Fruit fly (Drosophila melanogaster) whole organism, wandering third instar larva: ENCODE measurements around the gene nullo.
A peak's percentile ranks its signal among the peaks of the same experiment; 100 is the strongest.

ENCODE experiments used
- CG32264 ChIP-seq: fragments of 200-800 bp; sonication (Bioruptor generic); optimal IDR thresholded peaks from 2 replicates; lab custom pipeline; 2016; ENCODE audit warnings: missing biosample characterization, missing genetic modification characterization
- CG9705 ChIP-seq: fragments of 200-800 bp; sonication (Bioruptor generic); optimal IDR thresholded peaks from 2 replicates; lab custom pipeline; 2018; ENCODE audit warnings: missing biosample characterization, mild to moderate bottlenecking, missing genetic modification characterization
- CrebA ChIP-seq: fragments of 200-800 bp; sonication (Bioruptor generic); optimal IDR thresholded peaks from 2 replicates; lab custom pipeline; 2016; ENCODE audit warnings: missing biosample characterization, mild to moderate bottlenecking, missing genetic modification characterization, borderline replicate concordance
- Dif ChIP-seq: fragments of 200-275, 200-300 bp; sonication (Bioruptor generic); optimal IDR thresholded peaks from 2 replicates; lab custom pipeline; 2018; ENCODE audit warnings: missing biosample characterization, missing genetic modification characterization; ENCODE audit not compliant: partially characterized antibody
- HLH106 ChIP-seq: fragments of 200-800 bp; optimal IDR thresholded peaks from 3 replicates; lab custom pipeline; 2019; ENCODE audit warnings: missing biosample characterization, mild to moderate bottlenecking, missing genetic modification characterization, moderate library complexity
- Hnf4 ChIP-seq: fragments of 200-800 bp; sonication (Bioruptor generic); optimal IDR thresholded peaks from 2 replicates; lab custom pipeline; 2016; ENCODE audit warnings: missing biosample characterization, mild to moderate bottlenecking, missing genetic modification characterization
- Hr78 ChIP-seq: fragments of >200 bp; optimal IDR thresholded peaks from 2 replicates; lab custom pipeline; 2017; ENCODE audit warnings: missing biosample characterization, missing genetic modification characterization
- Hr83 ChIP-seq: fragments of 200-300 bp; sonication (Bioruptor generic); optimal IDR thresholded peaks from 2 replicates; lab custom pipeline; 2016; ENCODE audit warnings: missing biosample characterization, mild to moderate bottlenecking, missing genetic modification characterization, moderate library complexity; ENCODE audit not compliant: poor library complexity, severe bottlenecking
- Jra ChIP-seq: sonication (Bioruptor generic); optimal IDR thresholded peaks from 2 replicates; lab custom pipeline; 2016; ENCODE audit warnings: missing biosample characterization, missing genetic modification characterization
- Mio ChIP-seq: sonication (Bioruptor generic); optimal IDR thresholded peaks from 2 replicates; lab custom pipeline; 2016; ENCODE audit warnings: missing biosample characterization, missing genetic modification characterization
- Myc ChIP-seq: fragments of >200 bp; optimal IDR thresholded peaks from 2 replicates; lab custom pipeline; 2017
- OdsH ChIP-seq: fragments of 200-800 bp; sonication (Bioruptor generic); optimal IDR thresholded peaks from 2 replicates; lab custom pipeline; 2016; ENCODE audit warnings: missing biosample characterization, mild to moderate bottlenecking, missing genetic modification characterization
- Rel ChIP-seq, 2 experiments: fragments of 200-800 bp; sonication (Bioruptor generic) in 1 of 2; optimal IDR thresholded peaks; 2 replicates in 1 of 2; 3 replicates in 1 of 2; lab custom pipeline; 2016 to 2019; ENCODE audit warnings: mild to moderate bottlenecking in 2 of 2, missing biosample characterization in 2 of 2, missing genetic modification characterization in 2 of 2, moderate library complexity in 1 of 2
- Sp1 ChIP-seq: fragments of 200-800 bp; sonication (Bioruptor generic); optimal IDR thresholded peaks from 3 replicates; lab custom pipeline; 2019; ENCODE audit warnings: missing biosample characterization, mild to moderate bottlenecking, missing genetic modification characterization, moderate library complexity
- Vsx2 ChIP-seq: fragments of 200-300, 225-300 bp; sonication (Bioruptor generic); optimal IDR thresholded peaks from 2 replicates; lab custom pipeline; 2018; ENCODE audit warnings: missing biosample characterization, missing genetic modification characterization; ENCODE audit not compliant: partially characterized antibody
- br ChIP-seq: fragments of 200-800 bp; sonication (Bioruptor generic); optimal IDR thresholded peaks from 2 replicates; lab custom pipeline; 2016; ENCODE audit warnings: missing biosample characterization, missing genetic modification characterization
- brk ChIP-seq: fragments of 200-800 bp; sonication (Bioruptor generic); optimal IDR thresholded peaks from 2 replicates; lab custom pipeline; 2016; ENCODE audit warnings: missing biosample characterization, mild to moderate bottlenecking, missing genetic modification characterization
- dl ChIP-seq, 2 experiments: fragments of 175-275, 200-275 bp in 1 of 2; fragments of 200-275 bp in 1 of 2; sonication (Bioruptor generic); optimal IDR thresholded peaks; lab custom pipeline; 2018; ENCODE audit warnings: mild to moderate bottlenecking in 2 of 2, missing biosample characterization in 2 of 2, missing genetic modification characterization in 2 of 2, moderate library complexity in 2 of 2; ENCODE audit not compliant: partially characterized antibody in 2 of 2, insufficient read depth in 1 of 2
- dmrt93B ChIP-seq: fragments of 200-800 bp; sonication (Bioruptor generic); optimal IDR thresholded peaks from 2 replicates; lab custom pipeline; 2018; ENCODE audit warnings: missing biosample characterization, mild to moderate bottlenecking, missing genetic modification characterization
- dsf ChIP-seq: sonication (Bioruptor generic); optimal IDR thresholded peaks from 2 replicates; lab custom pipeline; 2016; ENCODE audit warnings: missing biosample characterization, missing genetic modification characterization, borderline replicate concordance
- ey ChIP-seq: fragments of 200-800 bp; sonication (Bioruptor generic); optimal IDR thresholded peaks from 2 replicates; lab custom pipeline; 2016; ENCODE audit warnings: missing biosample characterization, missing genetic modification characterization
- foxo ChIP-seq, 2 experiments: fragments of 200-800 bp; sonication (Bioruptor generic); optimal IDR thresholded peaks; 2 replicates in 1 of 2; 3 replicates in 1 of 2; lab custom pipeline; 2016 to 2017; ENCODE audit warnings: missing biosample characterization in 2 of 2, missing genetic modification characterization in 2 of 2
- fru ChIP-seq: fragments of 200-800 bp; sonication (Bioruptor generic); optimal IDR thresholded peaks from 3 replicates; lab custom pipeline; 2016; ENCODE audit warnings: missing biosample characterization, mild to moderate bottlenecking, missing genetic modification characterization
- h ChIP-seq: fragments of 200-800 bp; sonication (Bioruptor generic); optimal IDR thresholded peaks from 3 replicates; lab custom pipeline; 2016; ENCODE audit warnings: missing biosample characterization, mild to moderate bottlenecking, missing genetic modification characterization
- jim ChIP-seq: fragments of 175-275, 200-325 bp; sonication (Bioruptor generic); optimal IDR thresholded peaks from 2 replicates; lab custom pipeline; 2016; ENCODE audit warnings: missing biosample characterization, mild to moderate bottlenecking, missing genetic modification characterization
- lola ChIP-seq: fragments of >200 bp; optimal IDR thresholded peaks from 2 replicates; lab custom pipeline; 2017; ENCODE audit warnings: missing biosample characterization, missing genetic modification characterization
- pan ChIP-seq: fragments of >200 bp; optimal IDR thresholded peaks from 2 replicates; lab custom pipeline; 2017
- psq ChIP-seq: fragments of 200-800 bp; sonication (Bioruptor generic); optimal IDR thresholded peaks from 3 replicates; lab custom pipeline; 2017; ENCODE audit warnings: missing biosample characterization, mild to moderate bottlenecking, missing genetic modification characterization, moderate library complexity
- rgr ChIP-seq: fragments of 200-800 bp; sonication (Bioruptor generic); optimal IDR thresholded peaks from 3 replicates; lab custom pipeline; 2016; ENCODE audit warnings: missing biosample characterization, mild to moderate bottlenecking, missing genetic modification characterization
- sage ChIP-seq: fragments of 200-800 bp; sonication (Bioruptor generic); optimal IDR thresholded peaks from 2 replicates; lab custom pipeline; 2016; ENCODE audit warnings: missing biosample characterization, mild to moderate bottlenecking, missing genetic modification characterization
- sv ChIP-seq: fragments of 200-800 bp; sonication (Bioruptor generic); optimal IDR thresholded peaks from 3 replicates; lab custom pipeline; 2016; ENCODE audit warnings: missing biosample characterization, missing genetic modification characterization
- tai ChIP-seq: sonication (Bioruptor generic); optimal IDR thresholded peaks from 2 replicates; lab custom pipeline; 2016; ENCODE audit warnings: missing biosample characterization, missing genetic modification characterization
- usp ChIP-seq: fragments of >200 bp; optimal IDR thresholded peaks from 2 replicates; lab custom pipeline; 2017; ENCODE audit warnings: missing biosample characterization, missing genetic modification characterization
- woc ChIP-seq: sonication (Bioruptor generic); optimal IDR thresholded peaks from 2 replicates; lab custom pipeline; 2016; ENCODE audit warnings: missing biosample characterization, mild to moderate bottlenecking, missing genetic modification characterization

The nullo gene

dm6 chrX:7095912-7096494, 46.7 kb downstream of the nullo start:
- TF ChIP-seq dl (GFP tag; optimal IDR thresholded peaks at IDR 0.05; lab: Kevin White, UChicago; ENCODE audit: insufficient read depth in 1 of 2, partially characterized antibody in 2 of 2) (no peak), Myc (lab: Kevin White, UChicago) (no peak), ey (GFP tag; lab: Kevin White, UChicago) (no peak), CG9705 (no peak), pan (lab: Kevin White, UChicago) (no peak), dsf (GFP tag; lab: Kevin White, UChicago) (no peak)

- no peak for TF ChIP-seq tai (GFP tag; lab: Kevin White, UChicago)
- no peak for TF ChIP-seq Mio (GFP tag; lab: Kevin White, UChicago)
- peak in 1 of 2 experiments; percentile 82 for TF ChIP-seq foxo (GFP tag; optimal IDR thresholded peaks at IDR 0.05; lab: Kevin White, UChicago)
- TF ChIP-seq OdsH (GFP tag; lab: Kevin White, UChicago) = peak; percentile 73
- peak; percentile 81 for TF ChIP-seq fru (GFP tag; lab: Kevin White, UChicago)
- TF ChIP-seq CG32264 (GFP tag; lab: Kevin White, UChicago) = peak; percentile 18
- TF ChIP-seq br = peak; percentile 86
- no peak for TF ChIP-seq lola (GFP tag; lab: Kevin White, UChicago)
- no peak for TF ChIP-seq dl (GFP tag; optimal IDR thresholded peaks at IDR 0.05; lab: Kevin White, UChicago; ENCODE audit: insufficient read depth in 1 of 2, partially characterized antibody in 2 of 2)
- TF ChIP-seq HLH106 (tag; lab: Kevin White, UChicago) = peak; percentile 86
- no peak for TF ChIP-seq Vsx2 (GFP tag; lab: Kevin White, UChicago)
- peak; percentile 77 for TF ChIP-seq psq (GFP tag; lab: Kevin White, UChicago)
- TF ChIP-seq brk (GFP tag; lab: Kevin White, UChicago) = no peak
- TF ChIP-seq Dif (GFP tag; lab: Kevin White, UChicago) = no peak
- TF ChIP-seq dmrt93B (GFP tag; lab: Kevin White, UChicago) = peak; percentile 70
- no peak for TF ChIP-seq Rel (GFP tag; optimal IDR thresholded peaks at IDR 0.05; lab: Kevin White, UChicago)
- peak; percentile 46 for TF ChIP-seq Rel (tag; optimal IDR thresholded peaks at IDR 0.05; lab: Kevin White, UChicago)
- no peak for TF ChIP-seq sage (GFP tag; lab: Kevin White, UChicago)
- no peak for TF ChIP-seq Jra (GFP tag; lab: Kevin White, UChicago)
- TF ChIP-seq Hr83 (GFP tag; lab: Kevin White, UChicago) = no peak
- TF ChIP-seq usp = no peak
- TF ChIP-seq Myc (lab: Kevin White, UChicago) = no peak
- peak; percentile 83 for TF ChIP-seq ey (GFP tag; lab: Kevin White, UChicago)
- TF ChIP-seq woc (GFP tag; lab: Kevin White, UChicago) = peak; percentile 78
- TF ChIP-seq sv (GFP tag; lab: Kevin White, UChicago) = peak; percentile 74
- TF ChIP-seq dsf (GFP tag; lab: Kevin White, UChicago) = no peak
- peak; percentile 64 for TF ChIP-seq CG9705
- TF ChIP-seq Hnf4 (GFP tag; lab: Kevin White, UChicago) = peak; percentile 29
- TF ChIP-seq Sp1 (GFP tag; lab: Kevin White, UChicago) = peak; percentile 84
- TF ChIP-seq rgr = peak; percentile 68
- TF ChIP-seq h (GFP tag; lab: Kevin White, UChicago) = peak; percentile 76
These were observed 47.3 kb downstream of the nullo start for dm6 chrX:7096495-7096995.

- TF ChIP-seq sage (GFP tag; lab: Kevin White, UChicago) = peak; percentile 32
- no peak for TF ChIP-seq usp
- no peak for TF ChIP-seq CrebA (GFP tag; lab: Kevin White, UChicago)
- TF ChIP-seq dl (GFP tag; optimal IDR thresholded peaks at IDR 0.05; lab: Kevin White, UChicago; ENCODE audit: insufficient read depth in 1 of 2, partially characterized antibody in 2 of 2) = peak in 1 of 2 experiments; percentile 46
- TF ChIP-seq Jra (GFP tag; lab: Kevin White, UChicago) = no peak
- TF ChIP-seq jim = no peak
- no peak for TF ChIP-seq Mio (GFP tag; lab: Kevin White, UChicago)
- TF ChIP-seq ey (GFP tag; lab: Kevin White, UChicago) = no peak
- no peak for TF ChIP-seq woc (GFP tag; lab: Kevin White, UChicago)
- TF ChIP-seq CG32264 (GFP tag; lab: Kevin White, UChicago) = no peak
- TF ChIP-seq Dif (GFP tag; lab: Kevin White, UChicago) = peak; percentile 21
- TF ChIP-seq Hr83 (GFP tag; lab: Kevin White, UChicago) = peak; percentile 28
- no peak for TF ChIP-seq Hr78 (GFP tag; lab: Kevin White, UChicago)
- peak; percentile 44 for TF ChIP-seq brk (GFP tag; lab: Kevin White, UChicago)
- TF ChIP-seq Myc (lab: Kevin White, UChicago) = no peak
- no peak for TF ChIP-seq OdsH (GFP tag; lab: Kevin White, UChicago)
- TF ChIP-seq h (GFP tag; lab: Kevin White, UChicago) = no peak
- TF ChIP-seq sv (GFP tag; lab: Kevin White, UChicago) = no peak
- no peak for TF ChIP-seq Rel (GFP tag; optimal IDR thresholded peaks at IDR 0.05; lab: Kevin White, UChicago)
- TF ChIP-seq Rel (tag; optimal IDR thresholded peaks at IDR 0.05; lab: Kevin White, UChicago) = no peak
- TF ChIP-seq fru (GFP tag; lab: Kevin White, UChicago) = peak; percentile 82
- TF ChIP-seq br = no peak
- no peak for TF ChIP-seq Hnf4 (GFP tag; lab: Kevin White, UChicago)
These were observed 48.0 kb downstream of the nullo start for dm6 chrX:7097071-7097858.
